Fruit fly (Drosophila melanogaster): ENCODE results near the gene Mkp.

Gene Mkp

DNA sequence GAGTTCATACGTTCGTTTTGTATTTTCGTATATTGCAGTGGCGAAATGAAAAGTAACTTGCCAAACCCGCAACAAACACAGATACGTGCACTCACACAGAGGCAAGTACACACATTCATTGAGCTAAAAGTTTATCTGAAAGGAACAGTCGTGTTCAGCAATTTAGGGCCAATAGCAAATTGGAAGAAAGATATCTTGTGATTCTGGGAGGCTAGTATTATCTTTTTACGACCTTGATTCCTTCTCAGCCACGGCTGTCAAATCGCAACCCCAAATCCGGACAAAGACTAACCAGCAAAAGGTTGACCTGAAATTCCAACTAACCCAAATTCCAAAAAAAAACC lies 17.6 kb downstream of the Mkp start (continued):
- TF ChIP-seq CG4318 (GFP tag; optimal IDR thresholded peaks at IDR 0.05) (no peak), CG1621 (tag; optimal IDR thresholded peaks at IDR 0.05) (no peak), dsx (GFP tag; optimal IDR thresholded peaks at IDR 0.05; ENCODE audit: poor library complexity, severe bottlenecking) (no peak), Blimp-1 (GFP tag; optimal IDR thresholded peaks at IDR 0.05) (peak; percentile 25), Eip93F (GFP tag; optimal IDR thresholded peaks at IDR 0.05) (no peak), CG31627 (GFP tag; optimal IDR thresholded peaks at IDR 0.05) (peak; percentile 1), lz (GFP tag; optimal IDR thresholded peaks at IDR 0.05) (peak; percentile 35)

dm6 chr3L:165981-166788 lies 18.2 kb downstream of the Mkp start:
- peak; percentile 30 for TF ChIP-seq Hr39 (GFP tag; optimal IDR thresholded peaks at IDR 0.05)
- peak; percentile 62 for TF ChIP-seq CG6276 (GFP tag; optimal IDR thresholded peaks at IDR 0.05)
- peak; percentile 3 for TF ChIP-seq CG1621 (tag; optimal IDR thresholded peaks at IDR 0.05)
- TF ChIP-seq CG8119 (GFP tag; IDR thresholded peaks at IDR 0.05): peak; percentile 54; the same call in 1 of the 3 replicates
- peak; percentile 46 for TF ChIP-seq cyc (GFP tag; optimal IDR thresholded peaks at IDR 0.05)
- peak; percentile 54 for TF ChIP-seq lz (GFP tag; optimal IDR thresholded peaks at IDR 0.05)
- TF ChIP-seq CG11294 (GFP tag; IDR thresholded peaks at IDR 0.05): no peak; the same call in 1 of the 2 replicates
- peak; percentile 59 for TF ChIP-seq CG6792 (GFP tag; optimal IDR thresholded peaks at IDR 0.05)
- TF ChIP-seq pdm3 (GFP tag; optimal IDR thresholded peaks at IDR 0.05): no peak
- TF ChIP-seq Eip75B (GFP tag; optimal IDR thresholded peaks at IDR 0.05): peak; percentile 63
- peak; percentile 54 for TF ChIP-seq Met (GFP tag; optimal IDR thresholded peaks at IDR 0.05)
- peak; percentile 26 for TF ChIP-seq Smox (GFP tag; optimal IDR thresholded peaks at IDR 0.05)
- TF ChIP-seq ss (GFP tag; optimal IDR thresholded peaks at IDR 0.05): peak; percentile 20 to 59
- TF ChIP-seq CG3032 (tag; optimal IDR thresholded peaks at IDR 0.05): peak; percentile 29
- TF ChIP-seq Lpt (GFP tag; optimal IDR thresholded peaks at IDR 0.05): peak; percentile 60
- TF ChIP-seq acj6 (GFP tag; optimal IDR thresholded peaks at IDR 0.05): peak; percentile 29
- peak; percentile 55 for TF ChIP-seq Sox102F (GFP tag; optimal IDR thresholded peaks at IDR 0.05)
- 0 out of 2 replicates have a peak, but pooled peaks have one; percentile 8 for TF ChIP-seq Gug (GFP tag; IDR thresholded peaks at IDR 0.05)
- peak; percentile 0 for TF ChIP-seq dac (GFP tag; optimal IDR thresholded peaks at IDR 0.05)
- TF ChIP-seq fkh (GFP tag; optimal IDR thresholded peaks at IDR 0.05): peak; percentile 64
- no peak for TF ChIP-seq CG8632 (GFP tag; optimal IDR thresholded peaks at IDR 0.05)
- TF ChIP-seq CG6808 (GFP tag; optimal IDR thresholded peaks at IDR 0.05): peak; percentile 32
- TF ChIP-seq CG11902 (GFP tag; optimal IDR thresholded peaks at IDR 0.05): peak; percentile 24
- peak; percentile 55 for TF ChIP-seq CG15336 (GFP tag; IDR thresholded peaks at IDR 0.05)
- peak; percentile 50 for TF ChIP-seq topi (GFP tag; optimal IDR thresholded peaks at IDR 0.05)
- TF ChIP-seq esn (GFP tag; optimal IDR thresholded peaks at IDR 0.05): peak; percentile 65
- peak; percentile 65 for TF ChIP-seq CG3919 (GFP tag; optimal IDR thresholded peaks at IDR 0.05)
- TF ChIP-seq CG4318 (GFP tag; optimal IDR thresholded peaks at IDR 0.05): no peak
- TF ChIP-seq CG11762 (GFP tag; optimal IDR thresholded peaks at IDR 0.05; ENCODE audit: insufficient read depth): no peak
- no peak for TF ChIP-seq Blimp-1 (GFP tag; optimal IDR thresholded peaks at IDR 0.05)
- TF ChIP-seq fd59A (GFP tag; optimal IDR thresholded peaks at IDR 0.05): peak; percentile 26
- TF ChIP-seq svp (GFP tag): peak; percentile 81
- peak; percentile 36 for TF ChIP-seq CG6854 (GFP tag; optimal IDR thresholded peaks at IDR 0.05)
- peak in 1 of 2 experiments; percentile 23 for TF ChIP-seq salr (GFP tag; optimal IDR thresholded peaks at IDR 0.05)
- peak; percentile 46 for TF ChIP-seq CG7368 (GFP tag; optimal IDR thresholded peaks at IDR 0.05)
- peak; percentile 66 for TF ChIP-seq Hr4 (GFP tag; optimal IDR thresholded peaks at IDR 0.05)
- peak; percentile 36 for TF ChIP-seq vri (GFP tag; optimal IDR thresholded peaks at IDR 0.05)
- TF ChIP-seq eg (GFP tag; IDR thresholded peaks at IDR 0.05): 0 out of 3 replicates have a peak, but pooled peaks have one; percentile 25
- TF ChIP-seq achi (GFP tag; optimal IDR thresholded peaks at IDR 0.05): peak; percentile 34
- peak; percentile 45 for TF ChIP-seq dsx (GFP tag; optimal IDR thresholded peaks at IDR 0.05; ENCODE audit: poor library complexity, severe bottlenecking)
- TF ChIP-seq net (GFP tag; optimal IDR thresholded peaks at IDR 0.05): peak; percentile 45
- peak; percentile 57 for TF ChIP-seq CG10631 (GFP tag; optimal IDR thresholded peaks at IDR 0.05)
- no peak for TF ChIP-seq Hr38 (GFP tag; optimal IDR thresholded peaks at IDR 0.05)
- peak; percentile 45 for TF ChIP-seq Ets96B (tag; optimal IDR thresholded peaks at IDR 0.05)
- peak; percentile 34 for TF ChIP-seq CG10669 (GFP tag; optimal IDR thresholded peaks at IDR 0.05)
